Fruit fly (Drosophila melanogaster) whole organism, pupa: Measurements from ENCODE around the gene CecA2.

ENCODE experiments used
- CG9948 ChIP-seq: fragments of 200-800 bp; sonication (Bioruptor generic); optimal IDR thresholded peaks from 2 replicates; lab custom pipeline; 2018; ENCODE audit warnings: missing biosample characterization, mild to moderate bottlenecking, missing genetic modification characterization, moderate library complexity
- Pif1B ChIP-seq: fragments of 200-800 bp; sonication (Bioruptor generic); optimal IDR thresholded peaks from 3 replicates; lab custom pipeline; 2016; ENCODE audit warnings: missing biosample characterization, missing genetic modification characterization

- TF ChIP-seq Pif1B (GFP tag; lab: Kevin White, UChicago) (peak; percentile 57), CG9948 (tag; lab: Kevin White, UChicago) (peak; percentile 5)
Observed at dm6 chr3R:30164162-30164561, 47.8 kb upstream of the CecA2 start.
